Worm (Caenorhabditis elegans): ENCODE results near the gene ZK105.13.

Gene ZK105.13

ce11 chrV:7681388-7681787 lies 31.6 kb downstream of the ZK105.13 start, which contains the start of gene cyp-33A1:
Gene cyp-33A1 (minus strand): TSS chrV:7681459.
- TF ChIP-seq klf-2 (GFP tag; conservative IDR thresholded peaks at IDR 0.05): no peak

- TF ChIP-seq ztf-23 (GFP tag; IDR thresholded peaks at IDR 0.05) (no peak), flt-1 (GFP tag; IDR thresholded peaks at IDR 0.05) (no peak)
These were observed 37.1 kb downstream of the ZK105.13 start, which contains the start of gene C12D5.3 for ce11 chrV:7675904-7676303. Gene C12D5.3 (plus strand): TSS chrV:7676204.

- TF ChIP-seq ref-1 (GFP tag; conservative IDR thresholded peaks at IDR 0.05) (no peak), T22C8.4 (GFP tag; IDR thresholded peaks at IDR 0.05) (no peak), tab-1 (GFP tag; IDR thresholded peaks at IDR 0.05) (no peak), cog-1 (tag; optimal IDR thresholded peaks at IDR 0.05) (no peak), flt-1 (GFP tag; IDR thresholded peaks at IDR 0.05) (no peak), ztf-23 (GFP tag; IDR thresholded peaks at IDR 0.05) (no peak), med-1 (GFP tag; optimal IDR thresholded peaks at IDR 0.05; ENCODE audit: insufficient read depth) (no peak), klf-2 (GFP tag; conservative IDR thresholded peaks at IDR 0.05) (no peak), ztf-29 (GFP tag; IDR thresholded peaks at IDR 0.05) (no peak)
These were observed 40.7 kb downstream of the ZK105.13 start, which contains the start of gene C12D5.4 for ce11 chrV:7672258-7672657. Gene C12D5.4 (plus strand): TSS chrV:7672558.

DNA sequence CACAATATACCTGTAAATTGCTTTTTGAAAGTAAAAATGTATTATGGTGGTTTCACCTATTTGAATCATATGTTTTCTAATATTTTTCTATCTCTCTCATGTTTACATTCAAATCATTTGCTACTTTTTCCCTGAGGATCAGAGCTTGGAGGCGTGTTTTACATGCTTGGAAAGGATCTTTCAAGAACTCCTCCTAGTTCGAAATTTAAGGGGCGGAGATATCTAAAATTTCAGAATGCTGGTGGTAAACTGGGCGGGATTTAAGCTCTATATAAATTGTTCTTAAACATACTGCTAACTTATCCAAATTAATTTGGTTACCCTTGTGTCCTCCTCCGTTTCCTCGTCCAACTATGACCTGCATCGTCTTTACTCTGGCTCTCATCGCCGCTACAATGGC lies 45.0 kb downstream of the ZK105.13 start, which contains the start of gene C12D5.5:
C12D5.5 (plus strand) TSS at position 301 of the 400 bp plus-strand sequence.
- no peak for TF ChIP-seq flt-1 (GFP tag; IDR thresholded peaks at IDR 0.05)
- no peak for TF ChIP-seq tab-1 (GFP tag; IDR thresholded peaks at IDR 0.05)
- no peak for TF ChIP-seq med-1 (GFP tag; optimal IDR thresholded peaks at IDR 0.05; ENCODE audit: insufficient read depth)
- TF ChIP-seq ref-1 (GFP tag; conservative IDR thresholded peaks at IDR 0.05): no peak
- no peak for TF ChIP-seq klf-2 (GFP tag; conservative IDR thresholded peaks at IDR 0.05)
- no peak for TF ChIP-seq ztf-23 (GFP tag; IDR thresholded peaks at IDR 0.05)
- TF ChIP-seq cog-1 (tag; optimal IDR thresholded peaks at IDR 0.05): no peak
- no peak for TF ChIP-seq ztf-29 (GFP tag; IDR thresholded peaks at IDR 0.05)
